Worm (Caenorhabditis elegans) whole organism, L3 larva: ENCODE measurements around the gene T13B5.9.

ENCODE experiments used
- ceh-82 ChIP-seq: fragments of 150-350 bp; optimal IDR thresholded peaks from 2 replicates; lab custom pipeline; 2014; ENCODE audit warnings: missing biosample characterization, missing genetic modification characterization
- egl-27 ChIP-seq: sonication (generic microtip); optimal IDR thresholded peaks from 4 replicates; lab custom pipeline; 2017; ENCODE audit warnings: missing biosample characterization, missing genetic modification reagents, missing genetic modification characterization
- elt-1 ChIP-seq: fragments of 150-350 bp; optimal IDR thresholded peaks from 2 replicates; lab custom pipeline; 2014; ENCODE audit warnings: missing biosample characterization, missing genetic modification characterization
- fos-1 ChIP-seq: fragments of 150-350 bp; optimal IDR thresholded peaks from 2 replicates; lab custom pipeline; 2014; ENCODE audit warnings: missing biosample characterization, missing genetic modification characterization
- nhr-11 ChIP-seq: fragments of 150-350 bp; optimal IDR thresholded peaks from 2 replicates; lab custom pipeline; 2014; ENCODE audit warnings: missing biosample characterization, missing genetic modification characterization
- nhr-237 ChIP-seq: fragments of 150-350 bp; optimal IDR thresholded peaks from 2 replicates; lab custom pipeline; 2014; ENCODE audit warnings: missing biosample characterization, missing genetic modification characterization
- nhr-25 ChIP-seq: sonication (generic microtip); optimal IDR thresholded peaks from 2 replicates; lab custom pipeline; 2017; ENCODE audit warnings: missing biosample characterization, missing genetic modification characterization
- nhr-77 ChIP-seq: fragments of 150-350 bp; optimal IDR thresholded peaks from 2 replicates; lab custom pipeline; 2014; ENCODE audit warnings: missing biosample characterization, missing genetic modification characterization
- pha-4 ChIP-seq: fragments of 150-350 bp; optimal IDR thresholded peaks from 2 replicates; lab custom pipeline; 2014; ENCODE audit warnings: missing biosample characterization, missing genetic modification reagents, missing genetic modification characterization
- pqm-1 ChIP-seq: fragments of 150-350 bp; optimal IDR thresholded peaks from 2 replicates; lab custom pipeline; 2017; ENCODE audit warnings: missing biosample characterization, missing genetic modification characterization, inconsistent platforms
- skn-1 ChIP-seq: fragments of 150-350 bp; optimal IDR thresholded peaks from 2 replicates; lab custom pipeline; 2014; ENCODE audit warnings: missing biosample characterization, missing genetic modification characterization
- snpc-4 ChIP-seq: fragments of 150-350 bp; optimal IDR thresholded peaks from 2 replicates; lab custom pipeline; 2014; ENCODE audit warnings: missing biosample characterization, missing genetic modification characterization
- unc-62 ChIP-seq: fragments of 150-350 bp; sonication (generic microtip); optimal IDR thresholded peaks from 4 replicates; lab custom pipeline; 2014; ENCODE audit warnings: missing biosample characterization, missing genetic modification reagents, missing genetic modification characterization

DNA sequence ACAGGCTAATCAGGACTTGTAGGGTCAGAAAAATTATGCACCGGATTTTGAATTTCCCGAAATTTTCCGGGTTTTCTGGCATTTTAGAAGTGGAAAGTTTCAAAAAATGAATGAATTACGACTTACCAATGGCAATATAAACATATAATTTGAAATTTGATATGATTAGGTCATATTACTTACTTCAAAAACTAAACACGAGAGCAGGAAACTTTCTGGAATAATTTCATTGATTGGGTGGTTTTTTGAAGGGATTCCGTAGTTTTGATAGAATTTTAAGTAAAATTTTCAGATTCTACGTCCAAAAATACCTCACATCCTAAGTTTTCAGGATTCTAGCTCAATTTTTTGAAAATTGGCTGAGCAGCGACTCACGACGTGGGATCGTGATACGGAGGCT, 28.9 kb downstream of the T13B5.9 start, which contains the start of gene K02E7.11:
- TF ChIP-seq unc-62: no peak
- TF ChIP-seq nhr-11 (tag; lab: Kevin White, UChicago): no peak
- no peak for TF ChIP-seq nhr-25 (tag; lab: Kevin White, UChicago)
- TF ChIP-seq nhr-77 (tag; lab: Kevin White, UChicago): no peak
- TF ChIP-seq pqm-1 (tag; lab: Kevin White, UChicago): no peak
- no peak for TF ChIP-seq egl-27 (tag; lab: Kevin White, UChicago)
- no peak for TF ChIP-seq elt-1
- no peak for TF ChIP-seq nhr-237
- no peak for TF ChIP-seq snpc-4 (tag; lab: Kevin White, UChicago)
- no peak for TF ChIP-seq pha-4 (tag; lab: Kevin White, UChicago)
- TF ChIP-seq skn-1: no peak
- TF ChIP-seq ceh-82 (tag; lab: Kevin White, UChicago): no peak
- TF ChIP-seq fos-1: no peak
